Fruit fly (Drosophila melanogaster): ENCODE measurements around the gene Pyroxd1.

Gene Pyroxd1

dm6 chr2L:20097773-20098172 is 6.5 kb downstream of the Pyroxd1 start (continued):
- TF ChIP-seq ara (GFP tag; IDR thresholded peaks at IDR 0.05) (peak; percentile 9; the same call in 1 of the 2 replicates), CG8478 (optimal IDR thresholded peaks at IDR 0.05) (peak; percentile 74), CG6272 (GFP tag; IDR thresholded peaks at IDR 0.05) (no peak), NFAT (GFP tag; IDR thresholded peaks at IDR 0.05) (no peak), slbo (GFP tag; IDR thresholded peaks at IDR 0.05) (0 out of 2 replicates have a peak, but pooled peaks have one; percentile 4), ash1 (GFP tag; optimal IDR thresholded peaks at IDR 0.05) (no peak), CG8944 (GFP tag; optimal IDR thresholded peaks at IDR 0.05) (no peak), mld (GFP tag; IDR thresholded peaks at IDR 0.05; ENCODE audit: partially characterized antibody) (no peak), gro (GFP tag; optimal IDR thresholded peaks at IDR 0.05) (no peak), chinmo (GFP tag; IDR thresholded peaks at IDR 0.05; ENCODE audit: partially characterized antibody) (peak; percentile 51; the same call in 1 of the 4 replicates)

- TF ChIP-seq maf-S (GFP tag; optimal IDR thresholded peaks at IDR 0.05): no peak
- TF ChIP-seq gt (GFP tag; IDR thresholded peaks at IDR 0.05): no peak
- peak; percentile 96 for TF ChIP-seq CG18011 (GFP tag; optimal IDR thresholded peaks at IDR 0.05)
- TF ChIP-seq stc (GFP tag; IDR thresholded peaks at IDR 0.05): no peak
- peak; percentile 20 for TF ChIP-seq Ets65A (GFP tag)
- peak; percentile 68 for TF ChIP-seq E2f2 (GFP tag; IDR thresholded peaks at IDR 0.05)
- TF ChIP-seq Opbp (GFP tag; IDR thresholded peaks at IDR 0.05; ENCODE audit: partially characterized antibody): 0 out of 3 replicates have a peak, but pooled peaks have one; percentile 21
- no peak for TF ChIP-seq shn (GFP tag; optimal IDR thresholded peaks at IDR 0.05)
- no peak for TF ChIP-seq CG1024 (GFP tag; IDR thresholded peaks at IDR 0.05)
- TF ChIP-seq Hr39 (optimal IDR thresholded peaks at IDR 0.05): no peak
- no peak for TF ChIP-seq Poxn (GFP tag; IDR thresholded peaks at IDR 0.05)
- no peak for TF ChIP-seq CG2712 (tag; optimal IDR thresholded peaks at IDR 0.05)
- TF ChIP-seq ci (GFP tag; IDR thresholded peaks at IDR 0.05): 0 out of 3 replicates have a peak, but pooled peaks have one; percentile 8
- peak; percentile 8 for TF ChIP-seq pzg (GFP tag; optimal IDR thresholded peaks at IDR 0.05)
- TF ChIP-seq CG8290 (GFP tag; optimal IDR thresholded peaks at IDR 0.05): peak; percentile 27
- TF ChIP-seq CG8290 (tag; optimal IDR thresholded peaks at IDR 0.05): peak in 1 of 2 experiments; percentile 53
- no peak for TF ChIP-seq pum (GFP tag; optimal IDR thresholded peaks at IDR 0.05)
- peak; percentile 24; the same call in 1 of the 2 replicates for TF ChIP-seq slbo (GFP tag; IDR thresholded peaks at IDR 0.05)
- TF ChIP-seq CG32532 (GFP tag; IDR thresholded peaks at IDR 0.05): peak; percentile 39
- TF ChIP-seq eve (GFP tag; optimal IDR thresholded peaks at IDR 0.05): no peak
- no peak for TF ChIP-seq NfI (GFP tag; optimal IDR thresholded peaks at IDR 0.05)
- no peak for TF ChIP-seq CG1529 (GFP tag; optimal IDR thresholded peaks at IDR 0.05)
- TF ChIP-seq Jarid2 (GFP tag; optimal IDR thresholded peaks at IDR 0.05): no peak
- no peak for TF ChIP-seq CG13424 (tag; optimal IDR thresholded peaks at IDR 0.05)
- no peak for TF ChIP-seq CG14014 (GFP tag; IDR thresholded peaks at IDR 0.05)
- TF ChIP-seq trem (tag; optimal IDR thresholded peaks at IDR 0.05): peak; percentile 23
- peak; percentile 3 for TF ChIP-seq CG2120 (GFP tag; optimal IDR thresholded peaks at IDR 0.05)
- no peak for TF ChIP-seq Tbp (GFP tag; optimal IDR thresholded peaks at IDR 0.05)
- no peak for TF ChIP-seq pfk (GFP tag; optimal IDR thresholded peaks at IDR 0.05)
- TF ChIP-seq so (GFP tag; IDR thresholded peaks at IDR 0.05): no peak
- TF ChIP-seq bbx (GFP tag; IDR thresholded peaks at IDR 0.05; ENCODE audit: partially characterized antibody): peak; percentile 10; the same call in 1 of the 2 replicates
- TF ChIP-seq dm (GFP tag; optimal IDR thresholded peaks at IDR 0.05): no peak
- no peak for TF ChIP-seq Hr51 (GFP tag; optimal IDR thresholded peaks at IDR 0.05)
- TF ChIP-seq ftz-f1 (GFP tag; optimal IDR thresholded peaks at IDR 0.05): no peak
- TF ChIP-seq sens-2 (GFP tag; IDR thresholded peaks at IDR 0.05): no peak
- no peak for TF ChIP-seq unpg (GFP tag; optimal IDR thresholded peaks at IDR 0.05)
- TF ChIP-seq Ada2b (GFP tag; IDR thresholded peaks at IDR 0.05): 0 out of 2 replicates have a peak, but pooled peaks have one; percentile 20
- no peak for TF ChIP-seq CG9817 (tag; optimal IDR thresholded peaks at IDR 0.05)
- peak; percentile 47 for TF ChIP-seq row (GFP tag; IDR thresholded peaks at IDR 0.05)
- TF ChIP-seq zf30C (GFP tag; optimal IDR thresholded peaks at IDR 0.05): no peak
- 0 out of 2 replicates have a peak, but pooled peaks have one; percentile 7 for TF ChIP-seq lmd (GFP tag; IDR thresholded peaks at IDR 0.05)
- peak in 1 of 2 experiments; percentile 15 for TF ChIP-seq dpn (GFP tag; optimal IDR thresholded peaks at IDR 0.05)
Observed at dm6 chr2L:20098194-20098593, 7.0 kb downstream of the Pyroxd1 start.
